Fruit fly (Drosophila melanogaster) whole organism, embryonic: ENCODE data around the gene CG5644.

Experiments
- Bdp1 ChIP-seq: fragments of 200-800 bp; sonication (Bioruptor generic); optimal IDR thresholded peaks from 3 replicates; lab custom pipeline; 2016; ENCODE audit warnings: missing biosample characterization, missing genetic modification characterization
- C15 ChIP-seq: fragments of 200-800 bp; sonication (Bioruptor generic); IDR thresholded peaks from 3 replicates; pipeline ENCODE4 v1.3.6; 2022; ENCODE audit warnings: missing biosample characterization, missing genetic modification characterization
- CG10654 ChIP-seq: fragments of 200-800 bp; sonication (Bioruptor generic); optimal IDR thresholded peaks from 2 replicates; lab custom pipeline; 2016; ENCODE audit warnings: missing biosample characterization, missing genetic modification characterization
- CG10959 ChIP-seq: fragments of 200-800 bp; sonication (Bioruptor generic); IDR thresholded peaks from 2 replicates; pipeline ENCODE4 v1.3.6; 2022; ENCODE audit warnings: missing biosample characterization, missing genetic modification characterization
- CG11085 ChIP-seq: fragments of 200-800 bp; sonication (Bioruptor generic); IDR thresholded peaks from 2 replicates; pipeline ENCODE4 v1.3.6; 2022; ENCODE audit warnings: missing biosample characterization, missing genetic modification characterization
- CG11093 ChIP-seq: fragments of 200-800 bp; sonication (Bioruptor generic); IDR thresholded peaks from 3 replicates; pipeline ENCODE4 v1.3.6; 2022; ENCODE audit warnings: missing biosample characterization, missing genetic modification characterization
- CG13123 ChIP-seq: fragments of 200-800 bp; sonication (Bioruptor generic); optimal IDR thresholded peaks from 2 replicates; lab custom pipeline; 2016; ENCODE audit warnings: missing biosample characterization, missing genetic modification characterization
- CG13296 ChIP-seq: fragments of 200-800 bp; sonication (Bioruptor generic); optimal IDR thresholded peaks from 3 replicates; lab custom pipeline; 2018; ENCODE audit warnings: missing biosample characterization, mild to moderate bottlenecking, missing genetic modification characterization
- CG13624 ChIP-seq: fragments of 200-800 bp; sonication (Bioruptor generic); optimal IDR thresholded peaks from 2 replicates; lab custom pipeline; 2016; ENCODE audit warnings: missing biosample characterization, missing genetic modification characterization
- CG13894 ChIP-seq: fragments of 200-800 bp; sonication (Bioruptor generic); optimal IDR thresholded peaks from 3 replicates; lab custom pipeline; 2018; ENCODE audit warnings: missing biosample characterization, mild to moderate bottlenecking, missing genetic modification characterization, moderate library complexity
- CG14860 ChIP-seq: fragments of 200-800 bp; sonication (Bioruptor generic); IDR thresholded peaks from 3 replicates; pipeline ENCODE4 v1.3.6; 2022; ENCODE audit warnings: missing biosample characterization, missing genetic modification characterization; ENCODE audit not compliant: partially characterized antibody
- CG18599 ChIP-seq: fragments of 200-800 bp; sonication (Bioruptor generic); optimal IDR thresholded peaks from 3 replicates; lab custom pipeline; 2017; ENCODE audit warnings: missing biosample characterization, missing genetic modification characterization, mild to moderate bottlenecking, moderate library complexity, missing genetic modification reagents
- CG18764 ChIP-seq: fragments of 200-800 bp; sonication (Bioruptor generic); optimal IDR thresholded peaks from 3 replicates; lab custom pipeline; 2016; ENCODE audit warnings: missing biosample characterization, missing genetic modification characterization
- CG2712 ChIP-seq: fragments of 200-800 bp; optimal IDR thresholded peaks from 3 replicates; lab custom pipeline; 2019; ENCODE audit warnings: missing biosample characterization, mild to moderate bottlenecking, missing genetic modification characterization, moderate library complexity
- CG4282 ChIP-seq: fragments of 200-800 bp; sonication (Bioruptor generic); optimal IDR thresholded peaks from 2 replicates; lab custom pipeline; 2016; ENCODE audit warnings: missing biosample characterization, missing genetic modification characterization
- CG4617 ChIP-seq: fragments of 200-800 bp; sonication (Bioruptor generic); optimal IDR thresholded peaks from 3 replicates; lab custom pipeline; 2016; ENCODE audit warnings: missing biosample characterization, missing genetic modification characterization, borderline replicate concordance
- CG7745 ChIP-seq: fragments of 200-800 bp; sonication (Bioruptor generic); optimal IDR thresholded peaks from 2 replicates; lab custom pipeline; 2018; ENCODE audit warnings: missing biosample characterization, mild to moderate bottlenecking, missing genetic modification characterization, moderate library complexity
- CG8478 ChIP-seq: fragments of >200 bp; optimal IDR thresholded peaks from 2 replicates; lab custom pipeline; 2018
- CG9215 ChIP-seq: fragments of 200-800 bp; sonication (Bioruptor generic); IDR thresholded peaks from 2 replicates; pipeline ENCODE4 v1.3.6; 2022; ENCODE audit warnings: missing biosample characterization, missing genetic modification characterization
- CG9609 ChIP-seq: fragments of 200-800 bp; sonication (Bioruptor generic); optimal IDR thresholded peaks from 3 replicates; lab custom pipeline; 2016; ENCODE audit warnings: missing biosample characterization, missing genetic modification characterization
- Chrac-16 ChIP-seq: fragments of 200-800 bp; sonication (Bioruptor generic); optimal IDR thresholded peaks from 3 replicates; lab custom pipeline; 2016; ENCODE audit warnings: missing biosample characterization, missing genetic modification characterization
- Fer2 ChIP-seq: fragments of 200-800 bp; sonication (Bioruptor generic); optimal IDR thresholded peaks from 2 replicates; lab custom pipeline; 2018; ENCODE audit warnings: missing biosample characterization, mild to moderate bottlenecking, missing genetic modification characterization, moderate library complexity
- HmgZ ChIP-seq: fragments of 200-800 bp; sonication (Bioruptor generic); optimal IDR thresholded peaks from 2 replicates; lab custom pipeline; 2018; ENCODE audit warnings: missing biosample characterization, mild to moderate bottlenecking, missing genetic modification characterization
- Hmr ChIP-seq: fragments of 200-800 bp; sonication (Bioruptor generic); optimal IDR thresholded peaks from 3 replicates; lab custom pipeline; 2017; ENCODE audit warnings: mild to moderate bottlenecking, missing biosample characterization, missing genetic modification reagents, missing genetic modification characterization
- Jarid2 ChIP-seq: fragments of 200-800 bp; sonication (Bioruptor generic); optimal IDR thresholded peaks from 3 replicates; lab custom pipeline; 2017; ENCODE audit warnings: mild to moderate bottlenecking, missing biosample characterization, missing genetic modification reagents, missing genetic modification characterization
- Lim3 ChIP-seq: fragments of 200-800 bp; sonication (Bioruptor generic); IDR thresholded peaks from 2 replicates; pipeline ENCODE4 v1.3.6; 2022; ENCODE audit warnings: missing biosample characterization, missing genetic modification characterization
- Mad ChIP-seq: fragments of 200-800 bp; sonication (Bioruptor generic); optimal IDR thresholded peaks from 2 replicates; lab custom pipeline; 2016; ENCODE audit warnings: missing biosample characterization, missing genetic modification characterization
- Mes4 ChIP-seq: fragments of 200-800 bp; sonication (Bioruptor generic); optimal IDR thresholded peaks from 2 replicates; lab custom pipeline; 2016; ENCODE audit warnings: missing biosample characterization, missing genetic modification characterization
- NFAT ChIP-seq: fragments of 200-800 bp; sonication (Bioruptor generic); IDR thresholded peaks from 2 replicates; pipeline ENCODE4 v1.3.6; 2022; ENCODE audit warnings: missing biosample characterization, missing genetic modification characterization
- NfI ChIP-seq: fragments of 200-800 bp; sonication (Bioruptor generic); optimal IDR thresholded peaks from 3 replicates; lab custom pipeline; 2018; ENCODE audit warnings: missing biosample characterization, mild to moderate bottlenecking, missing genetic modification characterization, moderate library complexity
- Oaz ChIP-seq: fragments of 200-800 bp; sonication (Bioruptor generic); IDR thresholded peaks from 2 replicates; pipeline ENCODE4 v1.3.6; 2022; ENCODE audit warnings: missing biosample characterization, missing genetic modification characterization
- Rfx ChIP-seq: fragments of 200-800 bp; sonication (Bioruptor generic); IDR thresholded peaks from 2 replicates; pipeline ENCODE4 v1.3.6; 2022; ENCODE audit warnings: missing biosample characterization, missing genetic modification characterization
- Side ChIP-seq: fragments of 200-800 bp; sonication (Bioruptor generic); optimal IDR thresholded peaks from 2 replicates; lab custom pipeline; 2016; ENCODE audit warnings: missing biosample characterization, missing genetic modification characterization
- Six4 ChIP-seq: fragments of 200-800 bp; sonication (Bioruptor generic); optimal IDR thresholded peaks from 2 replicates; lab custom pipeline; 2016; ENCODE audit warnings: missing biosample characterization, missing genetic modification characterization
- TFAM ChIP-seq: fragments of 200-800 bp; sonication (Bioruptor generic); optimal IDR thresholded peaks from 2 replicates; lab custom pipeline; 2017; ENCODE audit warnings: missing biosample characterization, missing genetic modification characterization, inconsistent platforms
- amos ChIP-seq: fragments of 200-800 bp; sonication (Bioruptor generic); IDR thresholded peaks from 2 replicates; pipeline ENCODE4 v1.3.6; 2022; ENCODE audit warnings: missing biosample characterization, missing genetic modification characterization; ENCODE audit not compliant: partially characterized antibody
- ato ChIP-seq: fragments of 200-800 bp; sonication (Bioruptor generic); IDR thresholded peaks from 2 replicates; pipeline ENCODE4 v1.3.6; 2022; ENCODE audit warnings: missing biosample characterization, missing genetic modification characterization; ENCODE audit not compliant: partially characterized antibody
- cg ChIP-seq: fragments of 200-800 bp; sonication (Bioruptor generic); optimal IDR thresholded peaks from 3 replicates; lab custom pipeline; 2019; ENCODE audit warnings: missing biosample characterization, mild to moderate bottlenecking, missing genetic modification characterization, moderate library complexity
- croc ChIP-seq: fragments of 200-800 bp; sonication (Bioruptor generic); conservative IDR thresholded peaks from 3 replicates; pipeline ENCODE4 v1.3.6; 2022; ENCODE audit warnings: missing biosample characterization, missing genetic modification characterization
- dimm ChIP-seq: fragments of 200-800 bp; sonication (Bioruptor generic); IDR thresholded peaks from 2 replicates; pipeline ENCODE4 v1.3.6; 2022; ENCODE audit warnings: missing biosample characterization, missing genetic modification characterization
- her ChIP-seq: fragments of 200-800 bp; sonication (Bioruptor generic); optimal IDR thresholded peaks from 2 replicates; lab custom pipeline; 2016; ENCODE audit warnings: missing biosample characterization, missing genetic modification characterization
- ind ChIP-seq: fragments of 200-800 bp; sonication (Bioruptor generic); optimal IDR thresholded peaks from 3 replicates; lab custom pipeline; 2016; ENCODE audit warnings: missing biosample characterization, missing genetic modification characterization
- kay ChIP-seq: fragments of 200-800 bp; sonication (Bioruptor generic); optimal IDR thresholded peaks from 2 replicates; lab custom pipeline; 2016; ENCODE audit warnings: missing biosample characterization, missing genetic modification characterization
- odd ChIP-seq: fragments of 200-800 bp; sonication (Bioruptor generic); optimal IDR thresholded peaks from 2 replicates; lab custom pipeline; 2017; ENCODE audit warnings: missing biosample characterization, mild to moderate bottlenecking, missing genetic modification characterization
- otp ChIP-seq: fragments of 200-800 bp; sonication (Bioruptor generic); IDR thresholded peaks from 3 replicates; pipeline ENCODE4, ENCODE4 v1.3.6; 2022; ENCODE audit warnings: missing biosample characterization, missing genetic modification characterization
- pho ChIP-seq: fragments of 200-800 bp; sonication (Bioruptor generic); optimal IDR thresholded peaks from 2 replicates; lab custom pipeline; 2016; ENCODE audit warnings: missing biosample characterization, missing genetic modification characterization
- schlank ChIP-seq: fragments of 200-800 bp; sonication (Bioruptor generic); optimal IDR thresholded peaks from 2 replicates; lab custom pipeline; 2018; ENCODE audit warnings: missing biosample characterization, mild to moderate bottlenecking, missing genetic modification characterization
- sd ChIP-seq: fragments of 200-800 bp; sonication (Bioruptor generic); optimal IDR thresholded peaks from 3 replicates; lab custom pipeline; 2018; ENCODE audit warnings: missing biosample characterization, mild to moderate bottlenecking, missing genetic modification characterization, moderate library complexity
- sens-2 ChIP-seq: fragments of 200-800 bp; sonication (Bioruptor generic); IDR thresholded peaks from 2 replicates; pipeline ENCODE4 v1.3.6; 2022; ENCODE audit warnings: missing biosample characterization, missing genetic modification characterization
- seq ChIP-seq: fragments of 200-800 bp; sonication (Bioruptor generic); IDR thresholded peaks from 2 replicates; pipeline ENCODE4 v1.3.6; 2022; ENCODE audit warnings: missing biosample characterization, missing genetic modification characterization

Gene CG5644

DNA sequence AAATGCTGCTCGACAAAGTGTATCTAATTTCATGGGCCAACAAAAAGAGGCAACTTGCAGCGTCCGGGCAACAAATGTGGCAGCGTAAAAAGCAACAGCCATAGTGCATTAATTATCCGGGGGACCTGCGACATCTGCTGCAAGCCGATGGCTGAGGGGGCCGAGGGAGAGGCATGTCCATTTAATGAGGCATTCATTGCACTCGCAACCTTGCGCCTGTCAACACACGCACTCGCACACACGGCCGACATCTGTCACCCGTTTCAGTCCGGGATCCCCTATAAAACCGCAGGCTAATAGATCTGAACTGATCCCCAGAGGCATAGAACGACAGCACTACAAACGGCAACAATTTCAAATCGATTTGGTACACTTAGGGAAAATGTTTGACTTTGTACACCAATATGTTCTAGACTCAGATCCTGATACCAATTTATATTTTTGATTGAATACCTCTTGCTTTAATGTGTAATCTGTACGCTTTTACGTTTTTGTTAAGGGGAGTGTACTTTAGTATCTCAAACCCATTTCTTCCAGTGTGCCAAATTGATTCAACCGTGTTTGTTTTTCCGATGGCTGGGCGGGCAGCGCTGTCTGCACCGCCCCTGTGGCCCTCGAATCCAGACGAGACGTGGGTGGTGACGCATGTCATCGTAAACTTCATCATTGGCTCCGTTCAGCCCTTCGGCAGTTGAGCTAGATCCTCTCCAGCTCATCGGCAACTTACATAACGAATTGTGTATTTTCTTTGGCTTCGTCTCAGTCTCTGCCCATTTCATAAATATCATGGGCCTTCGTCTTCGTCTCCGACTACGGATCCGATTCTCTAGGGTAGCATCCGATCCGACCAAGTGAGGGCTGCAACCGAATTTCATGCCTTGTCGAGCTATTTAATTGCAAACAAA is 32.1 kb upstream of the CG5644 start (continued):
- no peak for TF ChIP-seq Oaz
- TF ChIP-seq ato (GFP tag; lab: Robert Waterston, UW), result no peak
- TF ChIP-seq Bdp1 (GFP tag; lab: Kevin White, UChicago), result peak; percentile 32
- TF ChIP-seq Mad (GFP tag; lab: Kevin White, UChicago), result peak; percentile 45
- peak; percentile 47 for TF ChIP-seq CG18599 (GFP tag; lab: Kevin White, UChicago)
- TF ChIP-seq Mes4, result peak; percentile 75
- peak; percentile 95 for TF ChIP-seq CG10959
- peak; percentile 17 for TF ChIP-seq HmgZ
- no peak for TF ChIP-seq sd
- no peak for TF ChIP-seq Hmr (GFP tag; lab: Kevin White, UChicago)
- peak; percentile 23 for TF ChIP-seq odd
- TF ChIP-seq kay (GFP tag; lab: Kevin White, UChicago), result peak; percentile 64
- no peak for TF ChIP-seq CG11085
- TF ChIP-seq CG9609, result peak; percentile 69
- no peak for TF ChIP-seq CG8478 (lab: Kevin White, UChicago)
- TF ChIP-seq otp (GFP tag; lab: Robert Waterston, UW), result peak; percentile 87
- no peak for TF ChIP-seq C15 (GFP tag; lab: Robert Waterston, UW)
- no peak for TF ChIP-seq CG13894 (tag; lab: Kevin White, UChicago)
- peak; percentile 80 for TF ChIP-seq CG11093
- peak; percentile 74 for TF ChIP-seq Chrac-16
- peak; percentile 52 for TF ChIP-seq CG13123 (GFP tag; lab: Kevin White, UChicago)
- no peak for TF ChIP-seq amos (GFP tag; lab: Robert Waterston, UW)
- 0 out of 2 replicates have a peak, but pooled peaks have one; percentile 17 for TF ChIP-seq seq
- no peak for TF ChIP-seq cg (GFP tag; lab: Kevin White, UChicago)
- peak; percentile 65 for TF ChIP-seq CG18764 (GFP tag; lab: Kevin White, UChicago)
- no peak for TF ChIP-seq NFAT
- TF ChIP-seq sens-2, result peak; percentile 84
- TF ChIP-seq her, result peak; percentile 53
- TF ChIP-seq Jarid2, result peak; percentile 6
- no peak for TF ChIP-seq CG7745 (tag; lab: Kevin White, UChicago)
- no peak for TF ChIP-seq Lim3 (GFP tag; lab: Robert Waterston, UW)
- no peak for TF ChIP-seq schlank
- peak; percentile 81 for TF ChIP-seq Six4 (GFP tag; lab: Kevin White, UChicago)
- TF ChIP-seq Side (GFP tag; lab: Kevin White, UChicago), result peak; percentile 81
- TF ChIP-seq ind (GFP tag; lab: Kevin White, UChicago), result peak; percentile 63
- peak; percentile 46; the same call in 1 of the 2 replicates for TF ChIP-seq Rfx (GFP tag; lab: Robert Waterston, UW)
- TF ChIP-seq NfI (GFP tag; lab: Kevin White, UChicago), result no peak
- TF ChIP-seq CG14860 (GFP tag; lab: Robert Waterston, UW), result no peak
- TF ChIP-seq CG13624 (GFP tag; lab: Kevin White, UChicago), result peak; percentile 67
- TF ChIP-seq CG10654 (GFP tag; lab: Kevin White, UChicago), result peak; percentile 76
- TF ChIP-seq pho (GFP tag; lab: Kevin White, UChicago), result no peak
- no peak for TF ChIP-seq TFAM
- peak; percentile 14 for TF ChIP-seq CG4617 (GFP tag; lab: Kevin White, UChicago)
- TF ChIP-seq CG9215, result peak; percentile 50
- 0 out of 2 replicates have a peak, but pooled peaks have one; percentile 32 for TF ChIP-seq dimm
- TF ChIP-seq CG2712 (tag; lab: Kevin White, UChicago), result peak; percentile 91
- peak; percentile 85 for TF ChIP-seq croc
- TF ChIP-seq CG13296 (GFP tag; lab: Kevin White, UChicago), result no peak
- TF ChIP-seq CG4282 (GFP tag; lab: Kevin White, UChicago), result no peak
- no peak for TF ChIP-seq Fer2 (tag; lab: Kevin White, UChicago)
